Fruit fly (Drosophila melanogaster): ENCODE data around the gene CG9649.

DNA sequence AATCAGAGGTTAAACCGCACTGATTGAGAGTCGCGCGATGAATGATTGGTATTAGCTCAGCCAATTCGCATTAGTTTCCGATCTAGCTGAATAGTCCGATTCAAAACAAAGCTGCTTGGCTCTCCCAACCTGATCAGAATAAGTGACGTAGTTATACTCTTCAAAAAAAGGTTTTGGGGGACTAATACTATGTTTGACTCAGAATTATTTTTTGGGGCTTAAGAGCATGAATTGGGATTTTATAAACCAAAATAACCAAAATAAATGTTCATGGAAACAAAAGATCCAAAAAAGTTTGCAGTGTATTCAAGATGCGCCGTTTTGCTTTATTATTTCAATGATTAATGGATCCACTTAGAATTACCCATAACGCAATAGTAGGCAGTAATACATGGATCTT is at the start of gene CG9649:
- TF ChIP-seq h (optimal IDR thresholded peaks at IDR 0.05) (no peak), Myc (optimal IDR thresholded peaks at IDR 0.05) (no peak), psq (optimal IDR thresholded peaks at IDR 0.05) (no peak), Sin3A (optimal IDR thresholded peaks at IDR 0.05) (no peak)

Measured in Kc167 (cell line).